Worm (Caenorhabditis elegans) whole organism, L2 larva: Measurements from ENCODE around the gene H14A12.3.

Source experiments
- ZK546.5 ChIP-seq: sonication (generic microtip); optimal IDR thresholded peaks from 2 replicates; lab custom pipeline; 2017; ENCODE audit warnings: missing biosample characterization, missing genetic modification characterization
- alr-1 ChIP-seq: fragments of 150-350 bp; optimal IDR thresholded peaks from 2 replicates; lab custom pipeline; 2014; ENCODE audit warnings: missing biosample characterization, missing genetic modification characterization
- dmd-4 ChIP-seq: sonication (generic microtip); optimal IDR thresholded peaks from 2 replicates; lab custom pipeline; 2017; ENCODE audit warnings: missing biosample characterization, missing genetic modification characterization
- egl-27 ChIP-seq: sonication (generic microtip); optimal IDR thresholded peaks from 3 replicates; lab custom pipeline; 2017; ENCODE audit warnings: missing biosample characterization, missing genetic modification reagents, missing genetic modification characterization
- elt-1 ChIP-seq: fragments of 150-350 bp; optimal IDR thresholded peaks from 2 replicates; lab custom pipeline; 2014; ENCODE audit warnings: missing biosample characterization, missing genetic modification characterization
- fos-1 ChIP-seq: fragments of 150-350 bp; optimal IDR thresholded peaks from 2 replicates; lab custom pipeline; 2014; ENCODE audit warnings: missing biosample characterization, missing genetic modification characterization
- gmeb-1 ChIP-seq: fragments of 150-350 bp; optimal IDR thresholded peaks from 2 replicates; lab custom pipeline; 2014; ENCODE audit warnings: missing biosample characterization, missing genetic modification characterization
- mdl-1 ChIP-seq, 2 experiments: fragments of 150-350 bp in 1 of 2; sonication (generic microtip) in 1 of 2; optimal IDR thresholded peaks; 2 replicates each; lab custom pipeline; 2017; ENCODE audit warnings: missing biosample characterization in 2 of 2, missing genetic modification characterization in 2 of 2
- nhr-10 ChIP-seq: sonication (generic microtip); optimal IDR thresholded peaks from 2 replicates; lab custom pipeline; 2017; ENCODE audit warnings: missing biosample characterization, missing genetic modification characterization
- nhr-21 ChIP-seq: fragments of 150-350 bp; optimal IDR thresholded peaks from 2 replicates; lab custom pipeline; 2014; ENCODE audit warnings: missing biosample characterization, missing genetic modification characterization
- nhr-237 ChIP-seq: fragments of 150-350 bp; optimal IDR thresholded peaks from 2 replicates; lab custom pipeline; 2014; ENCODE audit warnings: missing biosample characterization, missing genetic modification characterization
- nhr-77 ChIP-seq: fragments of 150-350 bp; optimal IDR thresholded peaks from 2 replicates; lab custom pipeline; 2014; ENCODE audit warnings: missing biosample characterization, missing genetic modification characterization
- peb-1 ChIP-seq: fragments of 150-350 bp; optimal IDR thresholded peaks from 2 replicates; lab custom pipeline; 2014; ENCODE audit warnings: missing biosample characterization, missing genetic modification characterization
- sma-3 ChIP-seq: sonication (generic microtip); optimal IDR thresholded peaks from 2 replicates; lab custom pipeline; 2016; ENCODE audit warnings: missing genetic modification reagents, missing genetic modification characterization, missing compliant biosample characterization
- unc-39 ChIP-seq: fragments of 150-350 bp; optimal IDR thresholded peaks from 2 replicates; lab custom pipeline; 2014; ENCODE audit warnings: missing biosample characterization, missing genetic modification characterization
- unc-62 ChIP-seq: fragments of 150-350 bp; optimal IDR thresholded peaks from 2 replicates; lab custom pipeline; 2014; ENCODE audit warnings: missing biosample characterization, missing genetic modification reagents, missing genetic modification characterization
- ztf-4 ChIP-seq: fragments of 150-350 bp; optimal IDR thresholded peaks from 2 replicates; lab custom pipeline; 2014; ENCODE audit warnings: missing biosample characterization, missing genetic modification characterization

H14A12.3 gene

ce11 chrIII:7506983-7507382 lies 43.4 kb downstream of the H14A12.3 start:
- TF ChIP-seq nhr-10 (no peak), unc-62 (GFP tag; lab: Kevin White, UChicago) (no peak), gmeb-1 (tag; lab: Kevin White, UChicago) (no peak), fos-1 (tag; lab: Kevin White, UChicago) (no peak), peb-1 (tag; lab: Kevin White, UChicago) (no peak), ztf-4 (no peak), unc-39 (tag; lab: Kevin White, UChicago) (no peak), egl-27 (no peak), nhr-21 (tag; lab: Kevin White, UChicago) (no peak), sma-3 (GFP tag; lab: Kevin White, UChicago) (no peak), elt-1 (tag; lab: Kevin White, UChicago) (no peak), mdl-1 (tag; optimal IDR thresholded peaks at IDR 0.05; lab: Kevin White, UChicago) (no peak), dmd-4 (tag; lab: Kevin White, UChicago) (no peak), alr-1 (tag; lab: Kevin White, UChicago) (no peak)

- no peak for TF ChIP-seq nhr-237
- no peak for TF ChIP-seq nhr-77 (tag; lab: Kevin White, UChicago)
- peak; percentile 56 for TF ChIP-seq fos-1 (tag; lab: Kevin White, UChicago)
- no peak for TF ChIP-seq ZK546.5
These were observed 44.6 kb downstream of the H14A12.3 start, which contains the start of gene cls-1 for ce11 chrIII:7508128-7508635. Gene cls-1 (plus strand): TSS chrIII:7508178.
